Worm (Caenorhabditis elegans) whole organism, early embryonic: Measurements from ENCODE around the gene R02D3.8.

Source experiments
- B0310.2 ChIP-seq: sonication (generic microtip); optimal IDR thresholded peaks from 2 replicates; lab custom pipeline; 2016; ENCODE audit warnings: mild to moderate bottlenecking, missing genetic modification characterization, missing compliant biosample characterization
- F13C5.2 ChIP-seq: sonication (generic microtip); optimal IDR thresholded peaks from 2 replicates; lab custom pipeline; 2017; ENCODE audit warnings: mild to moderate bottlenecking, missing genetic modification characterization, inconsistent platforms, missing compliant biosample characterization
- aly-1 ChIP-seq: sonication (generic microtip); optimal IDR thresholded peaks from 2 replicates; lab custom pipeline; 2016; ENCODE audit warnings: missing genetic modification characterization, missing compliant biosample characterization
- ama-1 ChIP-seq: fragments of 150-350 bp; optimal IDR thresholded peaks from 2 replicates; lab custom pipeline; 2014
- ceh-13 ChIP-seq: fragments of 200-800 bp; sonication (Bioruptor generic); optimal IDR thresholded peaks from 2 replicates; lab custom pipeline; 2018; ENCODE audit warnings: mild to moderate bottlenecking, missing genetic modification characterization, missing compliant biosample characterization
- ceh-36 ChIP-seq: sonication (generic microtip); optimal IDR thresholded peaks from 2 replicates; lab custom pipeline; 2016; ENCODE audit warnings: missing genetic modification characterization, inconsistent platforms, missing compliant biosample characterization
- ets-7 ChIP-seq: sonication (generic microtip); optimal IDR thresholded peaks from 2 replicates; lab custom pipeline; 2016; ENCODE audit warnings: missing genotype, missing genetic modification characterization, missing compliant biosample characterization
- flt-1 ChIP-seq: fragments of 200-800 bp; sonication (Bioruptor generic); IDR thresholded peaks from 2 replicates; pipeline ENCODE4 v1.3.6; 2022; ENCODE audit warnings: missing genetic modification characterization, missing compliant biosample characterization
- hmbx-1 ChIP-seq: sonication (generic microtip); optimal IDR thresholded peaks from 2 replicates; lab custom pipeline; 2016; ENCODE audit warnings: mild to moderate bottlenecking, missing genetic modification characterization, missing compliant biosample characterization
- hmg-4 ChIP-seq: fragments of 200-800 bp; sonication (Bioruptor generic); optimal IDR thresholded peaks from 2 replicates; lab custom pipeline; 2018; ENCODE audit warnings: mild to moderate bottlenecking, missing genetic modification characterization, missing compliant biosample characterization
- hnd-1 ChIP-seq: sonication (generic microtip); optimal IDR thresholded peaks from 2 replicates; lab custom pipeline; 2016; ENCODE audit warnings: missing genetic modification characterization, missing compliant biosample characterization
- pes-1 ChIP-seq: fragments of 200-800 bp; sonication (Bioruptor generic); IDR thresholded peaks from 2 replicates; pipeline ENCODE4 v1.3.6; 2022; ENCODE audit warnings: missing genetic modification reagents, missing genetic modification characterization, missing compliant biosample characterization
- scrt-1 ChIP-seq: fragments of 200-800 bp; sonication (Bioruptor generic); IDR thresholded peaks from 2 replicates; pipeline ENCODE4 v1.3.6; 2022; ENCODE audit warnings: missing genetic modification characterization, missing compliant biosample characterization
- sea-1 ChIP-seq: fragments of 200-800 bp; sonication (Bioruptor generic); conservative IDR thresholded peaks from 2 replicates; pipeline ENCODE4 v1.3.6; 2022; ENCODE audit warnings: missing genetic modification characterization, missing compliant biosample characterization
- tbx-11 ChIP-seq: fragments of 200-800 bp; sonication (Bioruptor generic); IDR thresholded peaks from 2 replicates; pipeline ENCODE4 v1.3.6; 2022; ENCODE audit warnings: missing genetic modification characterization, missing compliant biosample characterization
- tbx-37 ChIP-seq: fragments of 200-800 bp; sonication (Bioruptor generic); conservative IDR thresholded peaks from 2 replicates; pipeline ENCODE4 v1.3.6; 2022; ENCODE audit warnings: missing genetic modification reagents, missing genetic modification characterization, missing compliant biosample characterization
- tra-4 ChIP-seq: sonication (generic microtip); optimal IDR thresholded peaks from 2 replicates; lab custom pipeline; 2017; ENCODE audit warnings: missing genetic modification characterization, missing compliant biosample characterization

Gene R02D3.8

DNA sequence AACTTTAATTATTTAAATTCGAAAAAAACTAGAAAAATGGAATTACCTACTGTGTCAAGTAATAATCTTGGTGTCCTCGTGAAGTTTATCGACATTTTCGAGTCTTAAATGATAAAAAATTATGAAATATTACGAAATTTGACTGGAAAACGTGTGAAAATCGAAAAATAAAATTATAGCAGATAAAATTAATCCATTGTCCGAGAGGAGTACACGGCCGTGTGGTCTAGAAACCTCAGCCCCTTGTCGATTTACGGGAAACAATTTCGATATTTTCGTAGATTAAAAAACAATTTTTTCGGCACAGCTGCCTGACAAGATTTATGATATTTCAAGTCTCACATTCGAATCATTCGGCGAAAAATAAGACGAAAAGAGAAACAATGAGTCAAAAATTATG is at the start of gene R02D3.8:
R02D3.8 (minus strand) TSS at position 109 of the 400 bp plus-strand sequence.
- TF ChIP-seq sea-1 (GFP tag; lab: Robert Waterston, UW) (no peak), ceh-13 (no peak), pes-1 (no peak), aly-1 (tag; lab: Kevin White, UChicago) (no peak), scrt-1 (GFP tag; lab: Robert Waterston, UW) (no peak), tbx-11 (GFP tag; lab: Robert Waterston, UW) (no peak), F13C5.2 (tag; lab: Kevin White, UChicago) (no peak), B0310.2 (tag; lab: Kevin White, UChicago) (no peak), tbx-37 (GFP tag; lab: Robert Waterston, UW) (no peak), ama-1 (lab: Kevin White, UChicago) (no peak), ceh-36 (tag; lab: Kevin White, UChicago) (no peak), flt-1 (GFP tag; lab: Robert Waterston, UW) (no peak), hmg-4 (GFP tag; lab: Kevin White, UChicago) (no peak), hnd-1 (tag; lab: Kevin White, UChicago) (no peak)

DNA sequence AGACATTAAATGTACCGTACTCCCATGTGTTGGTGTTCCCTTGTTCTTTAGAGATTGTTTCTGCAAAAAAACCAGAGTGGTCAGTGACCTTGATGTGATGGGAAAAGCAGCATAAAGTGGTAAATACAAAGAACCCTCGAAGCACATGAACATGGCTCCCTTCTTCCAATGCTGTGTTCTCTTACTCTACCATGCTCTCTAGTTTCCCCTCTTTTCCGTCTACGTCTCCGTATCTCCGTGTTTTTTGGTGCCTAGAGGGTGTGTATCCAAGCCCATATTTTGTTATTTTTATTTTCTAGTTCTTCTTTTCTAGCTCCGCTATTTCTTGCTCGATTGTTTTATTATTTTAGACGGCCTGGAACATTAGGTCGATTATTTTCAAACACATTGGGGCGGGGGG is 49.6 kb upstream of the R02D3.8 start:
- no peak for TF ChIP-seq tbx-37 (GFP tag; lab: Robert Waterston, UW)
- TF ChIP-seq aly-1 (tag; lab: Kevin White, UChicago) = no peak

DNA sequence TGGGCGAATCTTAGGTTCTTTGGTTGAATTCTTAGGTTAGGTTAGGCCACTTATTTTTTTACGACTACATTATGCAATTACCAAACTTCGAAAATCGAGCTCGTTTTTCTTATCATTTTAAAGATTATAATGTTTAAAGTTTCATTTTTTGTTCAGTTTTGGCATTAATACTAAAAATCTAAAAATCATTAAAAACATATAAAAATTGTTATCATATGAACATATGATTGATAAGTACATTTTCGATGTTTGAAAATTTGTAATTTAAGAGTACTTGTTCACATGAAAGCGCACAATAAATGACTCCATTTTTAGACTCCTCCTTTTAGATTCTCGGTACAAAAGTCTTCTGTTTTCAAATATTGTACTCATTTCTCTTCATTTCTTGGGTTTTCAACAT is 48.1 kb upstream of the R02D3.8 start:
- no peak for TF ChIP-seq F13C5.2 (tag; lab: Kevin White, UChicago)
- TF ChIP-seq ceh-36 (tag; lab: Kevin White, UChicago) = no peak
- TF ChIP-seq tbx-37 (GFP tag; lab: Robert Waterston, UW) = no peak
- no peak for TF ChIP-seq ceh-13
- no peak for TF ChIP-seq pes-1
- TF ChIP-seq B0310.2 (tag; lab: Kevin White, UChicago) = no peak

DNA sequence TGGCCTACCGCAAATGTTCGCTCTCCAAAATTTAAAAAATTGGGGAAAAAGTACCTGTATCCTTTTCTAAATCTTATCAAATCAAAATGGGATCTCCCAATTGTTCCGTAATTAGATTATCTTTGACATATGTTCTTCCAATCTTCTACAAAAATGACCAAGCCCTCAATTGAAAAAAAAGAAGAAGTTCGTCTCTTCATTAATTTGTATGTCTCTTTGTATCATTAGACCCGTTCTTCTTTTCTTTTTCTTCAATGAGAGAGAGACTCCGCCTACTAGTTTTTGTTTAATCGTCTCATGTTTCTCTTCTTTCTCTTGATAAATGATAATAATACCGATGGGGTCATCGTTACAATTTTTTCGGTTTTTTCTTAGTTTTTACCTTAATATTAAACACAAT is 46.3 kb upstream of the R02D3.8 start:
- TF ChIP-seq ceh-36 (tag; lab: Kevin White, UChicago) (no peak), hmg-4 (GFP tag; lab: Kevin White, UChicago) (no peak)

DNA sequence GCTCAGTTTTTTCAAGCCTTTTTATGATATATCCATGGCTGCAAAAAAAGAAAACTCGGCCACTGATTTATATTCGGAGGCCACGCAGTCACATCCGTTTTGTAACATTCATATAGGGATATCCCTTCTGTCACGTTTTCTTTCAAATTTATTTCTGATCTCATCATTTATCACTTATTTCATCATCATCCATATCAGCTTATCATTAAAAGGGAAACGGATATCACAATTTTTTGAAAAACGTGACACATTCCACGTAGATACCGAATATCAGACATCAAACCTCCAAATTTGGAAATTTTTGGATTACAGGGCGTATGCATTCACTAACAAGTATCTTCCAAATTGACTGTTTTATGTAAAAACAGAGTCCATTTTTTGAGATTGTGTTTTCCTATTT is 45.7 kb upstream of the R02D3.8 start:
- TF ChIP-seq sea-1 (GFP tag; lab: Robert Waterston, UW) (no peak), hmbx-1 (tag; lab: Kevin White, UChicago) (no peak), pes-1 (no peak), ceh-13 (no peak), tbx-11 (GFP tag; lab: Robert Waterston, UW) (no peak)

DNA sequence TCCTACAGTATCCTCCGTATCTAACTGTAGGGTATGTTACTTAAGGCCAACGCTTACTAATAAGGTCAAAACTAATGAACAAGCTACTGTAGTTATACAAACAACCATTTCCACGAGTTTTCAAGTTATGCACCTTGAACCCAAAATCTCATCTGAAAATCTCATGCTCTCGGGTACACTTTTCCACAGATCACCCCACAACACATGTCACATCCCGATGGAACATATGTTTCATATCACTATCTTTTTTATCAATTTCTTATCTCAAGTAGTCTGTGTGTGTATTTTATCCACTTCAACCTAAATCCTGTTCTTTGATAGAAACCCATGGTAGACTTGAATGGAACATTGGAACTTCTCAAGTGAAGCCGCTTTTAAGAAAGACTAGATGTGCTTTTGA is 43.3 kb upstream of the R02D3.8 start:
- TF ChIP-seq hmbx-1 (tag; lab: Kevin White, UChicago) = no peak
- TF ChIP-seq tbx-37 (GFP tag; lab: Robert Waterston, UW) = no peak
- no peak for TF ChIP-seq B0310.2 (tag; lab: Kevin White, UChicago)
- TF ChIP-seq ets-7 = no peak

DNA sequence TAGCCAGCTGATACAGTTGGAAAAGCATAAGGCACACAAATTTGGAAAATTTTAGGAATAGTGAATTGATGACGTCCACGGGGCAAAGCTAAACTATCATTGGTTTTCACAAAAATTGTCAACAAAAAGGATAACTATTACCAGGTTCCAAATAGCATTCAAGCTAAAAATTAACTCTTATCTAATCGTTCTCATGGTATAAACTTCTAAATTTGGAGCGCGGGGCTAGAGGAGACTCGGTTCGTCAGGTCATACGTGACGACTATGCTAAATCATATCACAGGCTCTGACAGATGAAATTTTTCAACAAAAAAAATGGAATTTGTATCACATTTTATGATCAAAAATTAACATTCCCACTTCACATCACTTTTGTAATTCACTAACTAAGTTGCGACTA is 42.2 kb upstream of the R02D3.8 start:
- no peak for TF ChIP-seq ceh-36 (tag; lab: Kevin White, UChicago)

DNA sequence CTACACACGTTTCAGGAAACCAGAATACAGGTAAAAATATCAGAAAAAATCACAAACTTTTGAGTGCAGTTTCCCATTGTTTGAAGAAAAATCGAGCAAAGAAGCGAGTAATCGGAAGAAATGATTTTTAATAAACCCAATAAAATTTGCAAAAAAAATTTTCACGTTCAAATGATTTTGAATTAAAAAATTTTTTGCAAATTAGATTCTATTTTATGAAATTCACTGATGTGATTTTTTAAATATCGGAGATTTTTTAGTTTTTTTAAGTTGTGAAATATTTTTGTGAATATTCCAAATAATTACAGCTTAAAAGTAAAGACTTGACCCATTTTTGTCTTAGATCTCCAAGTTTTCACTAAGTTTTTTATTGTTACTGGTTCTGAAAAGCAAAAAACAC is 41.2 kb upstream of the R02D3.8 start, which contains the start of gene pnp-1:
pnp-1 (minus strand) TSS at position 101 of the 400 bp plus-strand sequence.
- no peak for TF ChIP-seq ets-7
- TF ChIP-seq tra-4 (tag; lab: Kevin White, UChicago) = no peak
- no peak for TF ChIP-seq hnd-1 (tag; lab: Kevin White, UChicago)
- no peak for TF ChIP-seq pes-1
- no peak for TF ChIP-seq ceh-13
- no peak for TF ChIP-seq sea-1 (GFP tag; lab: Robert Waterston, UW)
- TF ChIP-seq B0310.2 (tag; lab: Kevin White, UChicago) = no peak
- TF ChIP-seq aly-1 (tag; lab: Kevin White, UChicago) = no peak
- no peak for TF ChIP-seq hmg-4 (GFP tag; lab: Kevin White, UChicago)
- TF ChIP-seq ceh-36 (tag; lab: Kevin White, UChicago) = no peak
- TF ChIP-seq ama-1 (lab: Kevin White, UChicago) = no peak
- TF ChIP-seq tbx-37 (GFP tag; lab: Robert Waterston, UW) = no peak
- TF ChIP-seq tbx-11 (GFP tag; lab: Robert Waterston, UW) = no peak
- TF ChIP-seq F13C5.2 (tag; lab: Kevin White, UChicago) = no peak

DNA sequence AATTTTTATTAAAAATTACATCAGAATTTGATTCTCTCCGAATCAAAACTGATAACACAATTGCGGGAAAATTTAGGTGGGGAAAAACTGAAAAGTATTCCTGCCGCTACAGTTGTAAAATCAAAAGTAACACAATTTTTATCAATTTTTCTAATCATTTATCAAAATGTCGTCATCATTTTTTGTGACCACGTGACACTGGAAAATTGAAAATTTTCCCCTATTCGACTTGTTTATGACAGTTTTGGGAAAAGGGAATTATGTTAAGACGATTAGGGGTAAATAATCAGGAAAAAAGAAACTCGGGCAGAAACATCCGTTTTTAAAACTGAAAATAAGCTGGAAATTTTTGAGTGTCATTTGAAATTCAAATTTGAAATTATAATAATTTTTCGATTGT is 39.8 kb upstream of the R02D3.8 start:
- TF ChIP-seq ama-1 (lab: Kevin White, UChicago) (no peak), scrt-1 (GFP tag; lab: Robert Waterston, UW) (no peak), F13C5.2 (tag; lab: Kevin White, UChicago) (no peak), ceh-13 (no peak), B0310.2 (tag; lab: Kevin White, UChicago) (no peak), ets-7 (no peak), flt-1 (GFP tag; lab: Robert Waterston, UW) (no peak)
